Worm (Caenorhabditis elegans) whole organism, L3 larva: ENCODE measurements around the gene bra-1.

ENCODE experiments used
- R02D3.7 ChIP-seq: fragments of 150-350 bp; optimal IDR thresholded peaks from 2 replicates; lab custom pipeline; 2014; ENCODE audit warnings: missing biosample characterization, missing genetic modification characterization
- ama-1 ChIP-seq: fragments of 150-350 bp; optimal IDR thresholded peaks from 2 replicates; lab custom pipeline; 2018
- ceh-16 ChIP-seq: sonication (generic microtip); optimal IDR thresholded peaks from 2 replicates; lab custom pipeline; 2017; ENCODE audit warnings: missing biosample characterization, missing genetic modification characterization
- ceh-82 ChIP-seq: fragments of 150-350 bp; optimal IDR thresholded peaks from 2 replicates; lab custom pipeline; 2014; ENCODE audit warnings: missing biosample characterization, missing genetic modification characterization
- mml-1 ChIP-seq: fragments of 150-350 bp; sonication (generic microtip); optimal IDR thresholded peaks from 3 replicates; lab custom pipeline; 2014; ENCODE audit warnings: missing biosample characterization, missing genetic modification characterization
- nfya-1 ChIP-seq: sonication (generic microtip); optimal IDR thresholded peaks from 2 replicates; lab custom pipeline; 2017; ENCODE audit warnings: missing genetic modification characterization, mild to moderate bottlenecking, missing compliant biosample characterization, antibody characterized with exemption, moderate library complexity; ENCODE audit not compliant: insufficient read depth
- nhr-28 ChIP-seq: fragments of 150-350 bp; optimal IDR thresholded peaks from 2 replicates; lab custom pipeline; 2014; ENCODE audit warnings: missing biosample characterization, missing genetic modification characterization

ce11 chrX:13574029-13574428 lies 24.2 kb upstream of the bra-1 start:
- TF ChIP-seq ceh-82 (tag; lab: Kevin White, UChicago), result no peak
- no peak for TF ChIP-seq R02D3.7
- no peak for TF ChIP-seq nfya-1 (tag; lab: Kevin White, UChicago)
- no peak for TF ChIP-seq ama-1 (lab: Kevin White, UChicago)
- TF ChIP-seq ceh-16 (tag; lab: Kevin White, UChicago), result no peak
- TF ChIP-seq nhr-28 (tag; lab: Kevin White, UChicago), result no peak
- no peak for TF ChIP-seq mml-1 (tag; lab: Kevin White, UChicago)
